Fruit fly (Drosophila melanogaster): Measurements from ENCODE around the gene CG17129.

dm6 chr3L:701798-702635 lies 21.9 kb upstream of the CG17129 start:
- TF ChIP-seq CG12768 (GFP tag; optimal IDR thresholded peaks at IDR 0.05) (no peak), Mnt (GFP tag; optimal IDR thresholded peaks at IDR 0.05) (no peak), pad (GFP tag; optimal IDR thresholded peaks at IDR 0.05) (no peak), CG14711 (tag; optimal IDR thresholded peaks at IDR 0.05) (no peak), CG7045 (GFP tag; optimal IDR thresholded peaks at IDR 0.05) (no peak), CG5204 (GFP tag; optimal IDR thresholded peaks at IDR 0.05) (no peak), bab1 (GFP tag; optimal IDR thresholded peaks at IDR 0.05) (no peak)

Measured in whole organism, adult.